Worm (Caenorhabditis elegans): ENCODE data around the gene shk-1.

shk-1 gene

ce11 chrII:9738820-9739219, 19.2 kb upstream of the shk-1 start (continued):
- TF ChIP-seq F33H1.4 (GFP tag; IDR thresholded peaks at IDR 0.05) (peak; percentile 29; the same call in 1 of the 2 replicates), F37B4.10 (GFP tag; IDR thresholded peaks at IDR 0.05) (0 out of 2 replicates have a peak, but pooled peaks have one; percentile 30), ceh-79 (tag; optimal IDR thresholded peaks at IDR 0.05) (no peak), pbrm-1 (GFP tag; IDR thresholded peaks at IDR 0.05) (peak; percentile 30; the same call in 1 of the 2 replicates), akir-1 (GFP tag; optimal IDR thresholded peaks at IDR 0.05) (no peak), lir-1 (GFP tag; conservative IDR thresholded peaks at IDR 0.05) (0 out of 2 replicates have a peak, but pooled peaks have one; percentile 21), mcd-1 (GFP tag; IDR thresholded peaks at IDR 0.05) (peak; percentile 33; the same call in 1 of the 2 replicates)

ce11 chrII:9740552-9740951, 17.5 kb upstream of the shk-1 start:
- no peak for TF ChIP-seq rpc-1 (optimal IDR thresholded peaks at IDR 0.05)
- no peak for TF ChIP-seq rpc-1 (tag; optimal IDR thresholded peaks at IDR 0.05)
- TF ChIP-seq madf-3 (GFP tag; IDR thresholded peaks at IDR 0.05): 0 out of 2 replicates have a peak, but pooled peaks have one; percentile 61
- 0 out of 2 replicates have a peak, but pooled peaks have one; percentile 47 for TF ChIP-seq Y53G8AR.9 (GFP tag; conservative IDR thresholded peaks at IDR 0.05)
- TF ChIP-seq Y56A3A.18 (GFP tag; IDR thresholded peaks at IDR 0.05): 0 out of 2 replicates have a peak, but pooled peaks have one; percentile 8
- no peak for TF ChIP-seq snpc-4 (GFP tag; optimal IDR thresholded peaks at IDR 0.05)
- TF ChIP-seq snpc-4 (tag; optimal IDR thresholded peaks at IDR 0.05): peak in 1 of 4 experiments; percentile 4
- TF ChIP-seq ztf-22 (GFP tag; optimal IDR thresholded peaks at IDR 0.05): peak; percentile 76
- TF ChIP-seq tbp1 (GFP tag; optimal IDR thresholded peaks at IDR 0.05): peak; percentile 13
- peak; percentile 61 to 69 for TF ChIP-seq let-607 (tag; optimal IDR thresholded peaks at IDR 0.05)
- TF ChIP-seq ets-4 (GFP tag; optimal IDR thresholded peaks at IDR 0.05): peak; percentile 3
- peak; percentile 38 for TF ChIP-seq nhr-90 (tag; optimal IDR thresholded peaks at IDR 0.05)
- TF ChIP-seq snpc-1.3 (tag; optimal IDR thresholded peaks at IDR 0.05; ENCODE audit: insufficient read depth): no peak
- TF ChIP-seq hmg-1.2 (GFP tag; IDR thresholded peaks at IDR 0.05): 0 out of 2 replicates have a peak, but pooled peaks have one; percentile 11
- TF ChIP-seq pbrm-1 (GFP tag; IDR thresholded peaks at IDR 0.05): 0 out of 2 replicates have a peak, but pooled peaks have one; percentile 41
- peak; percentile 53 for TF ChIP-seq pha-4 (tag; optimal IDR thresholded peaks at IDR 0.05)
- TF ChIP-seq nhr-80 (tag; optimal IDR thresholded peaks at IDR 0.05): peak; percentile 86
- TF ChIP-seq ztf-18 (tag; optimal IDR thresholded peaks at IDR 0.05): no peak
- peak; percentile 60; the same call in 1 of the 2 replicates for TF ChIP-seq dox-1 (GFP tag; IDR thresholded peaks at IDR 0.05)
- TF ChIP-seq cebp-1 (GFP tag; IDR thresholded peaks at IDR 0.05): no peak
- TF ChIP-seq cebp-1 (tag; optimal IDR thresholded peaks at IDR 0.05): peak; percentile 26
- no peak for TF ChIP-seq mes-4 (tag; optimal IDR thresholded peaks at IDR 0.05)

ce11 chrII:9741400-9741799, 16.6 kb upstream of the shk-1 start:
- TF ChIP-seq ama-1 (optimal IDR thresholded peaks at IDR 0.05): no peak
- TF ChIP-seq ama-1 (GFP tag; optimal IDR thresholded peaks at IDR 0.05): no peak
- no peak for TF ChIP-seq lsy-27 (tag; optimal IDR thresholded peaks at IDR 0.05; ENCODE audit: borderline replicate concordance, insufficient read depth)
- no peak for TF ChIP-seq K12H6.12 (tag; optimal IDR thresholded peaks at IDR 0.05)
- no peak for TF ChIP-seq attf-5 (GFP tag; optimal IDR thresholded peaks at IDR 0.05)
- TF ChIP-seq hmg-20 (GFP tag; IDR thresholded peaks at IDR 0.05): no peak
- TF ChIP-seq bed-1 (GFP tag; IDR thresholded peaks at IDR 0.05): no peak
- TF ChIP-seq lin-54 (GFP tag; optimal IDR thresholded peaks at IDR 0.05): peak; percentile 6
- TF ChIP-seq ceh-58 (GFP tag; IDR thresholded peaks at IDR 0.05): no peak
- no peak for TF ChIP-seq F52B5.7 (tag; optimal IDR thresholded peaks at IDR 0.05)
- 0 out of 2 replicates have a peak, but pooled peaks have one; percentile 17 for TF ChIP-seq let-526 (GFP tag; IDR thresholded peaks at IDR 0.05)
- TF ChIP-seq zfh-2 (GFP tag; conservative IDR thresholded peaks at IDR 0.05): no peak
- TF ChIP-seq unc-62 (GFP tag; optimal IDR thresholded peaks at IDR 0.05): peak; percentile 97
- no peak for TF ChIP-seq egl-18 (GFP tag; IDR thresholded peaks at IDR 0.05)
- peak; percentile 2 for TF ChIP-seq ztf-22 (GFP tag; optimal IDR thresholded peaks at IDR 0.05)
- TF ChIP-seq nfya-1 (tag; optimal IDR thresholded peaks at IDR 0.05; ENCODE audit: borderline replicate concordance, insufficient read depth): no peak
- no peak for TF ChIP-seq madf-8 (GFP tag; conservative IDR thresholded peaks at IDR 0.05)
- no peak for TF ChIP-seq sea-2 (GFP tag; IDR thresholded peaks at IDR 0.05)
- peak; percentile 2 for TF ChIP-seq madf-10 (tag; optimal IDR thresholded peaks at IDR 0.05)
- no peak for TF ChIP-seq F10E7.11 (tag; optimal IDR thresholded peaks at IDR 0.05)
- no peak for TF ChIP-seq ztf-18 (tag; optimal IDR thresholded peaks at IDR 0.05)
- peak; percentile 78 to 88 for TF ChIP-seq let-607 (tag; optimal IDR thresholded peaks at IDR 0.05)
- no peak for TF ChIP-seq madf-3 (GFP tag; IDR thresholded peaks at IDR 0.05)
